Worm (Caenorhabditis elegans): ENCODE measurements around the gene mans-3.

- TF ChIP-seq ceh-36 (tag; optimal IDR thresholded peaks at IDR 0.05) (no peak), tbx-11 (GFP tag; IDR thresholded peaks at IDR 0.05) (no peak)
Measured at ce11 chrX:5199825-5200373, 34.7 kb downstream of the mans-3 start.

Data from whole organism, early embryonic.